In genomic region chrII:14814894-14815568, ce11 we compare ENCODE assay signal across 5 worm cellular contexts.
TF ChIP-seq lines count a peak whose summit lies in the region.

TSS of gene W01D2.1 (plus strand) at chrII:14815518.

TF ChIP-seq in whole organism, L1 larva, 84 proteins besides CTCF, POLR2A, EP300 and RAD21 (continued from another document and continues in another):
- TF ChIP-seq lin-39 (tag; optimal IDR thresholded peaks at IDR 0.05; lab: Kevin White, UChicago) (peak; percentile 32), fkh-10 (GFP tag; optimal IDR thresholded peaks at IDR 0.05; lab: Kevin White, UChicago) (peak; percentile 28), ets-5 (GFP tag; IDR thresholded peaks at IDR 0.05; lab: Robert Waterston, UW) (no peak), blmp-1 (tag; optimal IDR thresholded peaks at IDR 0.05; lab: Kevin White, UChicago) (peak; percentile 80), nhr-47 (tag; optimal IDR thresholded peaks at IDR 0.05; lab: Kevin White, UChicago) (peak; percentile 73), ztf-4 (tag; optimal IDR thresholded peaks at IDR 0.05; lab: Kevin White, UChicago) (no peak), elt-2 (tag; optimal IDR thresholded peaks at IDR 0.05; lab: Kevin White, UChicago) (no peak), nhr-90 (tag; optimal IDR thresholded peaks at IDR 0.05; lab: Kevin White, UChicago; ENCODE audit: poor library complexity) (peak; percentile 54), pqm-1 (tag; optimal IDR thresholded peaks at IDR 0.05; lab: Kevin White, UChicago) (no peak), ztf-11 (tag; optimal IDR thresholded peaks at IDR 0.05; lab: Kevin White, UChicago) (no peak), lsy-2 (tag; optimal IDR thresholded peaks at IDR 0.05; lab: Kevin White, UChicago) (peak; percentile 73 to 92), nhr-84 (tag; optimal IDR thresholded peaks at IDR 0.05; lab: Kevin White, UChicago) (no peak), mab-9 (GFP tag; IDR thresholded peaks at IDR 0.05; lab: Robert Waterston, UW) (no peak), alr-1 (tag; optimal IDR thresholded peaks at IDR 0.05; lab: Kevin White, UChicago; ENCODE audit: borderline replicate concordance) (no peak), tbx-2 (tag; optimal IDR thresholded peaks at IDR 0.05; lab: Kevin White, UChicago) (peak; percentile 58), lin-15B (tag; optimal IDR thresholded peaks at IDR 0.05; lab: Kevin White, UChicago) (peak; percentile 61), nhr-71 (tag; optimal IDR thresholded peaks at IDR 0.05; lab: Kevin White, UChicago) (peak; percentile 76), egl-27 (tag; optimal IDR thresholded peaks at IDR 0.05; lab: Kevin White, UChicago) (no peak), nhr-85 (tag; lab: Kevin White, UChicago) (peak; percentile 74), xbp-1 (tag; optimal IDR thresholded peaks at IDR 0.05; lab: Kevin White, UChicago) (peak; percentile 66), irx-1 (tag; optimal IDR thresholded peaks at IDR 0.05; lab: Kevin White, UChicago) (peak; percentile 26), ces-1 (GFP tag; optimal IDR thresholded peaks at IDR 0.05; lab: Kevin White, UChicago) (no peak), lin-14 (GFP tag; optimal IDR thresholded peaks at IDR 0.05; lab: Kevin White, UChicago) (peak; percentile 63), mef-2 (tag; optimal IDR thresholded peaks at IDR 0.05; lab: Kevin White, UChicago) (no peak), lin-13 (GFP tag; optimal IDR thresholded peaks at IDR 0.05; lab: Kevin White, UChicago) (peak; percentile 62), lin-35 (GFP tag; optimal IDR thresholded peaks at IDR 0.05; lab: Kevin White, UChicago) (peak; percentile 93 to 96), sox-4 (tag; optimal IDR thresholded peaks at IDR 0.05; lab: Kevin White, UChicago) (no peak)

TF ChIP-seq in whole organism, L2 larva, 48 proteins besides CTCF, POLR2A, EP300 and RAD21 (continued from another document):
- peak; percentile 27 for TF ChIP-seq fos-1 (tag; optimal IDR thresholded peaks at IDR 0.05; lab: Kevin White, UChicago)
- peak; percentile 36 for TF ChIP-seq nhr-6 (tag; optimal IDR thresholded peaks at IDR 0.05; lab: Kevin White, UChicago)
- peak; percentile 62 for TF ChIP-seq nhr-25 (tag; optimal IDR thresholded peaks at IDR 0.05; lab: Kevin White, UChicago)
- peak; percentile 88 for TF ChIP-seq gmeb-1 (tag; optimal IDR thresholded peaks at IDR 0.05; lab: Kevin White, UChicago)
- TF ChIP-seq lin-13 (GFP tag; optimal IDR thresholded peaks at IDR 0.05; lab: Kevin White, UChicago) = peak; percentile 52
- TF ChIP-seq C34F6.9 (tag; optimal IDR thresholded peaks at IDR 0.05; lab: Kevin White, UChicago) = peak; percentile 80
- TF ChIP-seq ama-1 (optimal IDR thresholded peaks at IDR 0.05; lab: Kevin White, UChicago) = peak; percentile 7
- peak; percentile 77 for TF ChIP-seq snpc-4 (tag; optimal IDR thresholded peaks at IDR 0.05; lab: Kevin White, UChicago)
- peak; percentile 61 for TF ChIP-seq nhr-21 (tag; optimal IDR thresholded peaks at IDR 0.05; lab: Kevin White, UChicago)
- TF ChIP-seq sma-3 (GFP tag; optimal IDR thresholded peaks at IDR 0.05; lab: Kevin White, UChicago) = peak; percentile 35
- TF ChIP-seq alr-1 (tag; optimal IDR thresholded peaks at IDR 0.05; lab: Kevin White, UChicago) = no peak
- peak; percentile 36 for TF ChIP-seq sem-4 (tag; optimal IDR thresholded peaks at IDR 0.05; lab: Kevin White, UChicago)
- TF ChIP-seq R02D3.7 (tag; optimal IDR thresholded peaks at IDR 0.05; lab: Kevin White, UChicago) = no peak
- TF ChIP-seq ztf-11 (tag; optimal IDR thresholded peaks at IDR 0.05; lab: Kevin White, UChicago) = no peak
- TF ChIP-seq mab-5 (tag; optimal IDR thresholded peaks at IDR 0.05; lab: Kevin White, UChicago) = peak; percentile 23
- peak; percentile 73 for TF ChIP-seq crh-2 (tag; optimal IDR thresholded peaks at IDR 0.05; lab: Kevin White, UChicago)
- peak; percentile 70 for TF ChIP-seq nhr-129 (tag; optimal IDR thresholded peaks at IDR 0.05; lab: Kevin White, UChicago)
TF ChIP-seq in whole organism, L2 larva: peak in this region for 22.

TF ChIP-seq in whole organism, L3 larva, 47 proteins besides CTCF, POLR2A, EP300 and RAD21 (continued from another document):
- TF ChIP-seq nhr-25 (tag; optimal IDR thresholded peaks at IDR 0.05; lab: Kevin White, UChicago) (peak; percentile 67), snpc-4 (tag; optimal IDR thresholded peaks at IDR 0.05; lab: Kevin White, UChicago) (peak; percentile 43), nhr-23 (tag; optimal IDR thresholded peaks at IDR 0.05; lab: Kevin White, UChicago) (peak; percentile 72), nhr-77 (tag; optimal IDR thresholded peaks at IDR 0.05; lab: Kevin White, UChicago) (no peak), pqm-1 (tag; optimal IDR thresholded peaks at IDR 0.05; lab: Kevin White, UChicago) (peak; percentile 42), lin-39 (tag; optimal IDR thresholded peaks at IDR 0.05; lab: Kevin White, UChicago) (peak; percentile 63)

TF ChIP-seq in whole organism, L4 larva, 104 proteins besides CTCF, POLR2A, EP300 and RAD21 (continued from another document):
- TF ChIP-seq nhr-6 (tag; optimal IDR thresholded peaks at IDR 0.05; lab: Kevin White, UChicago) (peak; percentile 42), cey-2 (tag; optimal IDR thresholded peaks at IDR 0.05; lab: Kevin White, UChicago; ENCODE audit: borderline replicate concordance, insufficient read depth) (no peak), dpl-1 (GFP tag; optimal IDR thresholded peaks at IDR 0.05; lab: Kevin White, UChicago) (peak; percentile 87), nhr-10 (tag; optimal IDR thresholded peaks at IDR 0.05; lab: Kevin White, UChicago) (no peak), spr-3 (GFP tag; optimal IDR thresholded peaks at IDR 0.05; lab: Kevin White, UChicago) (no peak), nhr-11 (tag; optimal IDR thresholded peaks at IDR 0.05; lab: Kevin White, UChicago) (peak; percentile 11), hmg-1.1 (GFP tag; IDR thresholded peaks at IDR 0.05; lab: Robert Waterston, UW) (peak; percentile 47; the same call in 1 of the 2 replicates), Y75B8A.6 (GFP tag; IDR thresholded peaks at IDR 0.05; lab: Robert Waterston, UW) (no peak), hlh-11 (tag; optimal IDR thresholded peaks at IDR 0.05; lab: Kevin White, UChicago) (peak; percentile 38), nhr-102 (tag; optimal IDR thresholded peaks at IDR 0.05; lab: Kevin White, UChicago) (no peak), dve-1 (tag; optimal IDR thresholded peaks at IDR 0.05; lab: Kevin White, UChicago; ENCODE audit: insufficient read depth) (peak; percentile 64), lin-13 (GFP tag; optimal IDR thresholded peaks at IDR 0.05; lab: Kevin White, UChicago) (peak; percentile 57), pha-4 (GFP tag; IDR thresholded peaks at IDR 0.05; lab: Robert Waterston, UW) (0 out of 2 replicates have a peak, but pooled peaks have one; percentile 18), pha-4 (tag; optimal IDR thresholded peaks at IDR 0.05; lab: Kevin White, UChicago) (peak; percentile 84), duxl-1 (tag; optimal IDR thresholded peaks at IDR 0.05; lab: Kevin White, UChicago; ENCODE audit: poor library complexity) (peak; percentile 10), ama-1 (optimal IDR thresholded peaks at IDR 0.05; lab: Kevin White, UChicago) (peak; percentile 47), hlh-30 (tag; optimal IDR thresholded peaks at IDR 0.05; lab: Kevin White, UChicago; ENCODE audit: insufficient read depth) (peak; percentile 74), dmd-6 (GFP tag; IDR thresholded peaks at IDR 0.05; lab: Robert Waterston, UW) (peak; percentile 30; the same call in 1 of the 2 replicates), lin-38 (GFP tag; IDR thresholded peaks at IDR 0.05; lab: Robert Waterston, UW) (peak; percentile 57)
TF ChIP-seq in whole organism, L4 larva: peak in this region for 20.

TF ChIP-seq in whole organism, young adult, 124 proteins besides CTCF, POLR2A, EP300 and RAD21 (continued from another document):
- peak; percentile 39; the same call in 1 of the 2 replicates for TF ChIP-seq hsf-1 (GFP tag; IDR thresholded peaks at IDR 0.05; lab: Robert Waterston, UW)
- TF ChIP-seq lsy-27 (tag; optimal IDR thresholded peaks at IDR 0.05; lab: Kevin White, UChicago; ENCODE audit: borderline replicate concordance, insufficient read depth) = no peak
- TF ChIP-seq F23B12.7 (tag; optimal IDR thresholded peaks at IDR 0.05; lab: Kevin White, UChicago; ENCODE audit: insufficient read depth) = peak; percentile 49
- TF ChIP-seq ceh-100 (GFP tag; IDR thresholded peaks at IDR 0.05; lab: Robert Waterston, UW) = no peak
- TF ChIP-seq nfya-1 (tag; optimal IDR thresholded peaks at IDR 0.05; lab: Kevin White, UChicago; ENCODE audit: borderline replicate concordance, insufficient read depth) = no peak
- TF ChIP-seq F22D6.2 (tag; optimal IDR thresholded peaks at IDR 0.05; lab: Kevin White, UChicago) = no peak
- TF ChIP-seq ztf-25 (GFP tag; IDR thresholded peaks at IDR 0.05; lab: Robert Waterston, UW) = no peak
- TF ChIP-seq xnd-1 (tag; optimal IDR thresholded peaks at IDR 0.05; lab: Kevin White, UChicago) = peak; percentile 6
- no peak for TF ChIP-seq egl-44 (GFP tag; IDR thresholded peaks at IDR 0.05; lab: Robert Waterston, UW)
- no peak for TF ChIP-seq T26A5.8 (tag; optimal IDR thresholded peaks at IDR 0.05; lab: Kevin White, UChicago)
- peak; percentile 65 for TF ChIP-seq dpl-1 (GFP tag; optimal IDR thresholded peaks at IDR 0.05; lab: Kevin White, UChicago)
- TF ChIP-seq D2030.7 (GFP tag; IDR thresholded peaks at IDR 0.05; lab: Robert Waterston, UW) = peak; percentile 65; the same call in 1 of the 2 replicates
- peak; percentile 60 for TF ChIP-seq lsl-1 (GFP tag; optimal IDR thresholded peaks at IDR 0.05; lab: Kevin White, UChicago)
- TF ChIP-seq cebp-1 (GFP tag; IDR thresholded peaks at IDR 0.05; lab: Robert Waterston, UW) = no peak
- TF ChIP-seq cebp-1 (tag; optimal IDR thresholded peaks at IDR 0.05; lab: Kevin White, UChicago) = peak; percentile 27
- no peak for TF ChIP-seq F57A8.1 (GFP tag; optimal IDR thresholded peaks at IDR 0.05; lab: Kevin White, UChicago)
- no peak for TF ChIP-seq ets-4 (GFP tag; optimal IDR thresholded peaks at IDR 0.05; lab: Kevin White, UChicago)
- no peak for TF ChIP-seq zim-3 (tag; optimal IDR thresholded peaks at IDR 0.05; lab: Kevin White, UChicago)
- no peak for TF ChIP-seq rec-8 (tag; optimal IDR thresholded peaks at IDR 0.05; lab: Kevin White, UChicago)
- TF ChIP-seq ama-1 (optimal IDR thresholded peaks at IDR 0.05; lab: Kevin White, UChicago) = no peak
- peak in 1 of 2 experiments; percentile 10 for TF ChIP-seq ama-1 (GFP tag; optimal IDR thresholded peaks at IDR 0.05; lab: Kevin White, UChicago)
- no peak for TF ChIP-seq tlf-1 (GFP tag; optimal IDR thresholded peaks at IDR 0.05; lab: Kevin White, UChicago)
- no peak for TF ChIP-seq madf-8 (GFP tag; conservative IDR thresholded peaks at IDR 0.05; lab: Robert Waterston, UW)
- TF ChIP-seq lin-40 (tag; optimal IDR thresholded peaks at IDR 0.05; lab: Kevin White, UChicago) = peak; percentile 35
- no peak for TF ChIP-seq cebp-2 (GFP tag; IDR thresholded peaks at IDR 0.05; lab: Robert Waterston, UW)
- no peak for TF ChIP-seq B0019.2 (GFP tag; conservative IDR thresholded peaks at IDR 0.05; lab: Robert Waterston, UW)
- TF ChIP-seq mcd-1 (GFP tag; IDR thresholded peaks at IDR 0.05; lab: Robert Waterston, UW) = 0 out of 2 replicates have a peak, but pooled peaks have one; percentile 36
- peak; percentile 87 for TF ChIP-seq lin-54 (GFP tag; optimal IDR thresholded peaks at IDR 0.05; lab: Kevin White, UChicago)
- no peak for TF ChIP-seq nhr-27 (tag; optimal IDR thresholded peaks at IDR 0.05; lab: Kevin White, UChicago)
- TF ChIP-seq ztf-18 (tag; optimal IDR thresholded peaks at IDR 0.05; lab: Kevin White, UChicago) = no peak
- no peak for TF ChIP-seq F10E7.11 (tag; optimal IDR thresholded peaks at IDR 0.05; lab: Kevin White, UChicago)
- peak in 1 of 3 experiments; percentile 64 for TF ChIP-seq lin-35 (GFP tag; optimal IDR thresholded peaks at IDR 0.05; lab: Kevin White, UChicago)
- peak; percentile 58 for TF ChIP-seq snpc-1.3 (tag; optimal IDR thresholded peaks at IDR 0.05; lab: Kevin White, UChicago; ENCODE audit: insufficient read depth)
- TF ChIP-seq snpc-4 (GFP tag; optimal IDR thresholded peaks at IDR 0.05; lab: Kevin White, UChicago) = no peak
- TF ChIP-seq snpc-4 (tag; optimal IDR thresholded peaks at IDR 0.05; lab: Kevin White, UChicago) = peak in 3 of 4 experiments; percentile 28 to 60 (median 50)
- TF ChIP-seq rpc-1 (optimal IDR thresholded peaks at IDR 0.05; lab: Kevin White, UChicago) = no peak
- TF ChIP-seq rpc-1 (tag; optimal IDR thresholded peaks at IDR 0.05; lab: Kevin White, UChicago) = no peak
- TF ChIP-seq sea-2 (GFP tag; IDR thresholded peaks at IDR 0.05; lab: Robert Waterston, UW) = no peak
- peak; percentile 48; the same call in 1 of the 2 replicates for TF ChIP-seq B0336.3 (GFP tag; IDR thresholded peaks at IDR 0.05; lab: Robert Waterston, UW)
- TF ChIP-seq zfh-2 (GFP tag; conservative IDR thresholded peaks at IDR 0.05; lab: Robert Waterston, UW) = no peak
- peak; percentile 90 for TF ChIP-seq F33H1.4 (GFP tag; IDR thresholded peaks at IDR 0.05; lab: Robert Waterston, UW)
